Worm (Caenorhabditis elegans) whole organism, L1 larva: ENCODE measurements around the gene eng-1.

ENCODE experiments used
- C16A3.4 ChIP-seq: fragments of 150-350 bp; optimal IDR thresholded peaks from 2 replicates; lab custom pipeline; 2014; ENCODE audit warnings: missing biosample characterization, missing genetic modification characterization
- F16B12.6 ChIP-seq: fragments of 150-350 bp; optimal IDR thresholded peaks from 2 replicates; lab custom pipeline; 2014; ENCODE audit warnings: missing biosample characterization, missing genetic modification characterization
- Y116A8C.19 ChIP-seq: sonication (generic microtip); optimal IDR thresholded peaks from 2 replicates; lab custom pipeline; 2016; ENCODE audit warnings: missing compliant biosample characterization, missing genetic modification characterization, borderline replicate concordance
- aly-2 ChIP-seq: fragments of 150-350 bp; optimal IDR thresholded peaks from 2 replicates; lab custom pipeline; 2014; ENCODE audit warnings: missing biosample characterization, missing genetic modification characterization
- ama-1 ChIP-seq: fragments of 150-350 bp; optimal IDR thresholded peaks from 2 replicates; lab custom pipeline; 2014
- blmp-1 ChIP-seq: fragments of 150-350 bp; optimal IDR thresholded peaks from 2 replicates; lab custom pipeline; 2014; ENCODE audit warnings: missing biosample characterization, missing genetic modification characterization
- ceh-82 ChIP-seq, 3 experiments: fragments of 150-350 bp in 1 of 3; sonication (generic microtip) in 2 of 3; optimal IDR thresholded peaks; 2 replicates each; lab custom pipeline; 2014 to 2017; ENCODE audit warnings: missing biosample characterization in 3 of 3, missing genetic modification characterization in 3 of 3
- ces-1 ChIP-seq: fragments of 150-350 bp; optimal IDR thresholded peaks from 2 replicates; lab custom pipeline; 2014; ENCODE audit warnings: missing biosample characterization, missing genetic modification reagents, missing genetic modification characterization
- dpl-1 ChIP-seq, 3 experiments: fragments of 150-350 bp in 2 of 3; sonication (generic microtip) in 1 of 3; optimal IDR thresholded peaks; 2 replicates each; lab custom pipeline; 2014 to 2017; ENCODE audit warnings: missing biosample characterization in 3 of 3, missing genetic modification characterization in 3 of 3, missing genetic modification reagents in 3 of 3
- efl-1 ChIP-seq, 4 experiments: fragments of 150-350 bp; optimal IDR thresholded peaks in 3 of 4; peaks in 1 of 4; 1 replicate in 1 of 4; 2 replicates in 3 of 4; lab custom pipeline; 2014; ENCODE audit warnings: missing biosample characterization in 2 of 4, missing genetic modification characterization in 2 of 4, missing genetic modification reagents in 2 of 4
- egl-13 ChIP-seq: sonication (generic microtip); optimal IDR thresholded peaks from 2 replicates; lab custom pipeline; 2016; ENCODE audit warnings: missing genotype, missing genetic modification reagents, missing genetic modification characterization, missing compliant biosample characterization
- egl-27 ChIP-seq, 2 experiments: fragments of 150-350 bp in 1 of 2; sonication (generic microtip); optimal IDR thresholded peaks; 3 replicates each; lab custom pipeline; 2017 to 2018; ENCODE audit warnings: missing biosample characterization in 2 of 2, missing genetic modification characterization in 2 of 2, missing genetic modification reagents in 2 of 2
- elt-2 ChIP-seq: sonication (generic microtip); optimal IDR thresholded peaks from 2 replicates; lab custom pipeline; 2016; ENCODE audit warnings: missing genetic modification characterization, mild to moderate bottlenecking, inconsistent platforms, missing compliant biosample characterization, missing genetic modification reagents
- ets-5 ChIP-seq: fragments of 200-800 bp; sonication (Bioruptor generic); IDR thresholded peaks from 2 replicates; pipeline ENCODE4 v1.3.6; 2022; ENCODE audit warnings: missing genetic modification characterization, missing compliant biosample characterization
- hlh-17 ChIP-seq: fragments of 200-800 bp; sonication (Bioruptor generic); optimal IDR thresholded peaks from 2 replicates; lab custom pipeline; 2018; ENCODE audit warnings: missing genetic modification characterization, mild to moderate bottlenecking, missing compliant biosample characterization, moderate library complexity, borderline replicate concordance
- irx-1 ChIP-seq: sonication (generic microtip); optimal IDR thresholded peaks from 2 replicates; lab custom pipeline; 2016; ENCODE audit warnings: missing genetic modification characterization, missing compliant biosample characterization
- lin-14 ChIP-seq: fragments of 200-800 bp; sonication (Bioruptor generic); optimal IDR thresholded peaks from 2 replicates; lab custom pipeline; 2018; ENCODE audit warnings: mild to moderate bottlenecking, missing genetic modification characterization, moderate library complexity, missing compliant biosample characterization
- lin-15B ChIP-seq: fragments of 150-350 bp; sonication (generic microtip); optimal IDR thresholded peaks from 3 replicates; lab custom pipeline; 2014; ENCODE audit warnings: missing biosample characterization, missing genetic modification characterization
- lin-35 ChIP-seq, 2 experiments: fragments of 150-350 bp; optimal IDR thresholded peaks; 2 replicates each; lab custom pipeline; 2014; ENCODE audit warnings: missing biosample characterization in 2 of 2, missing genetic modification characterization in 2 of 2, missing genetic modification reagents in 2 of 2
- lsy-2 ChIP-seq, 2 experiments: fragments of 150-350 bp; optimal IDR thresholded peaks; 2 replicates each; lab custom pipeline; 2014; ENCODE audit warnings: missing biosample characterization in 2 of 2, missing genetic modification characterization in 2 of 2
- mef-2 ChIP-seq: fragments of 150-350 bp; optimal IDR thresholded peaks from 2 replicates; lab custom pipeline; 2014; ENCODE audit warnings: missing biosample characterization, missing genetic modification characterization
- nhr-47 ChIP-seq: sonication (generic microtip); optimal IDR thresholded peaks from 2 replicates; lab custom pipeline; 2016; ENCODE audit warnings: mild to moderate bottlenecking, missing genetic modification characterization, moderate library complexity, missing compliant biosample characterization
- nhr-71 ChIP-seq: sonication (generic microtip); optimal IDR thresholded peaks from 2 replicates; lab custom pipeline; 2016; ENCODE audit warnings: mild to moderate bottlenecking, missing genetic modification characterization, moderate library complexity, missing compliant biosample characterization
- nhr-85 ChIP-seq: sonication (generic microtip); peaks from one replicate; lab custom pipeline; 2016; ENCODE audit warnings: missing genetic modification characterization, inconsistent platforms, missing compliant biosample characterization
- nhr-90 ChIP-seq: sonication (generic microtip); optimal IDR thresholded peaks from 2 replicates; lab custom pipeline; 2016; ENCODE audit warnings: mild to moderate bottlenecking, missing genetic modification characterization, missing compliant biosample characterization; ENCODE audit not compliant: poor library complexity
- pag-3 ChIP-seq: sonication (generic microtip); optimal IDR thresholded peaks from 2 replicates; lab custom pipeline; 2017; ENCODE audit warnings: missing genetic modification characterization, mild to moderate bottlenecking, missing compliant biosample characterization, antibody characterized with exemption, borderline replicate concordance; ENCODE audit not compliant: insufficient read depth
- pax-3 ChIP-seq: fragments of 200-800 bp; sonication (Bioruptor generic); optimal IDR thresholded peaks from 2 replicates; lab custom pipeline; 2018; ENCODE audit warnings: mild to moderate bottlenecking, missing genetic modification characterization, moderate library complexity, missing compliant biosample characterization
- rnt-1 ChIP-seq: sonication (generic microtip); optimal IDR thresholded peaks from 2 replicates; lab custom pipeline; 2016; ENCODE audit warnings: mild to moderate bottlenecking, missing genetic modification characterization, moderate library complexity, missing compliant biosample characterization
- skn-1 ChIP-seq: fragments of 150-350 bp; optimal IDR thresholded peaks from 2 replicates; lab custom pipeline; 2014; ENCODE audit warnings: missing biosample characterization, missing genetic modification characterization
- snu-23 ChIP-seq: sonication (generic microtip); optimal IDR thresholded peaks from 2 replicates; lab custom pipeline; 2016; ENCODE audit warnings: missing genetic modification characterization, missing compliant biosample characterization
- sup-37 ChIP-seq: fragments of 200-800 bp; sonication (Bioruptor generic); optimal IDR thresholded peaks from 2 replicates; lab custom pipeline; 2018; ENCODE audit warnings: mild to moderate bottlenecking, missing genetic modification characterization, missing compliant biosample characterization
- swsn-7 ChIP-seq: sonication (generic microtip); optimal IDR thresholded peaks from 2 replicates; lab custom pipeline; 2016; ENCODE audit warnings: missing genetic modification characterization, missing compliant biosample characterization
- unc-130 ChIP-seq: fragments of 150-350 bp; optimal IDR thresholded peaks from 2 replicates; lab custom pipeline; 2017; ENCODE audit warnings: missing biosample characterization, missing genetic modification characterization, inconsistent platforms
- unc-30 ChIP-seq: sonication (generic microtip); optimal IDR thresholded peaks from 2 replicates; lab custom pipeline; 2017; ENCODE audit warnings: missing biosample characterization, missing genetic modification characterization
- unc-62 ChIP-seq: fragments of 150-350 bp; optimal IDR thresholded peaks from 2 replicates; lab custom pipeline; 2014; ENCODE audit warnings: missing biosample characterization, missing genetic modification reagents, missing genetic modification characterization
- unc-98 ChIP-seq: fragments of 200-800 bp; sonication (Bioruptor generic); IDR thresholded peaks from 2 replicates; pipeline ENCODE4 v1.3.6; 2022; ENCODE audit warnings: missing genetic modification characterization, missing compliant biosample characterization
- vab-15 ChIP-seq: sonication (generic microtip); optimal IDR thresholded peaks from 2 replicates; lab custom pipeline; 2017; ENCODE audit warnings: missing genotype, mild to moderate bottlenecking, missing genetic modification characterization, missing compliant biosample characterization
- xbp-1 ChIP-seq: sonication (generic microtip); optimal IDR thresholded peaks from 2 replicates; lab custom pipeline; 2016; ENCODE audit warnings: missing genetic modification characterization, missing compliant biosample characterization
- zag-1 ChIP-seq: fragments of 150-350 bp; optimal IDR thresholded peaks from 2 replicates; lab custom pipeline; 2014; ENCODE audit warnings: missing biosample characterization, missing genetic modification characterization
- zip-4 ChIP-seq: fragments of 200-800 bp; sonication (Bioruptor generic); optimal IDR thresholded peaks from 2 replicates; lab custom pipeline; 2018; ENCODE audit warnings: mild to moderate bottlenecking, missing genetic modification characterization, moderate library complexity, missing compliant biosample characterization
- ztf-4 ChIP-seq: fragments of 150-350 bp; optimal IDR thresholded peaks from 2 replicates; lab custom pipeline; 2014; ENCODE audit warnings: missing biosample characterization, missing genetic modification characterization

Gene eng-1

ce11 chrIII:5914717-5915116 lies 46.4 kb upstream of the eng-1 start:
- TF ChIP-seq unc-98 (GFP tag; lab: Robert Waterston, UW) (no peak), elt-2 (peak; percentile 14), ceh-82 (tag; optimal IDR thresholded peaks at IDR 0.05; lab: Kevin White, UChicago) (no peak), irx-1 (tag; lab: Kevin White, UChicago) (no peak), ama-1 (lab: Kevin White, UChicago) (no peak), egl-27 (tag; optimal IDR thresholded peaks at IDR 0.05; lab: Kevin White, UChicago) (no peak)

DNA sequence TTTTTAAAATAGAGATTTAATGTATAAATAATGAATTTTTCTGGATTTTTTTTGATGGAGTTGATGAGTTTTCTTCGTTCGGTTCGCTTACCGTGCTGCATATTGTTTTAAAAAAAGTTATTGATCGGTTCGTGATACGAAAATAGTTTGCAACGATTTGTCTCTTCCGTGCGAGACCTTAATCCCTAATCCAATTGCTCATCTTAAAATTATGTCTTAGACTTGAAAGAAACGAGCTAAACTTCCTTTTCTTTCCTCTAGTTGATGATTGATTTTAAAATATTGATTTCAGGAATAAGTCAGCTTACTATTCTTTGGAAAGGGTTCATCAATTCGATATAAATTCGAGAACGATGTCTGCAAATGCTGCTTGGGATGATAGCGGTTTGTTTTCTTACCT lies 40.1 kb upstream of the eng-1 start, which contains the start of gene C28H8.3:
Gene C28H8.3 (plus strand): TSS at position 293 of the 400 bp plus-strand sequence.
- TF ChIP-seq hlh-17 = no peak
- TF ChIP-seq vab-15 = no peak
- TF ChIP-seq unc-30 (tag; lab: Kevin White, UChicago) = no peak
- TF ChIP-seq nhr-71 (tag; lab: Kevin White, UChicago) = no peak
- no peak for TF ChIP-seq ztf-4
- TF ChIP-seq ets-5 (GFP tag; lab: Robert Waterston, UW) = no peak
- TF ChIP-seq blmp-1 (tag; lab: Kevin White, UChicago) = no peak
- no peak for TF ChIP-seq pax-3 (tag; lab: Kevin White, UChicago)
- no peak for TF ChIP-seq zag-1 (tag; lab: Kevin White, UChicago)
- no peak for TF ChIP-seq pag-3 (tag; lab: Kevin White, UChicago)
- no peak for TF ChIP-seq C16A3.4 (tag; lab: Kevin White, UChicago)
- TF ChIP-seq lin-35 (GFP tag; optimal IDR thresholded peaks at IDR 0.05; lab: Kevin White, UChicago) = no peak
- no peak for TF ChIP-seq nhr-90
- no peak for TF ChIP-seq unc-98 (GFP tag; lab: Robert Waterston, UW)
- TF ChIP-seq elt-2 = no peak
- no peak for TF ChIP-seq sup-37 (GFP tag; lab: Kevin White, UChicago)
- TF ChIP-seq swsn-7 = no peak
- TF ChIP-seq lin-15B = no peak
- TF ChIP-seq irx-1 (tag; lab: Kevin White, UChicago) = no peak
- TF ChIP-seq egl-13 = no peak

- TF ChIP-seq xbp-1 (no peak), nhr-85 (peak; percentile 43), blmp-1 (tag; lab: Kevin White, UChicago) (peak; percentile 30), efl-1 (optimal IDR thresholded peaks at IDR 0.05; lab: Kevin White, UChicago) (no peak), efl-1 (GFP tag; optimal IDR thresholded peaks at IDR 0.05 in 1 of 2; lab: Kevin White, UChicago) (peak in 1 of 2 experiments; percentile 31)
- TF ChIP-seq, all 84 proteins: peak for 3
Observed at ce11 chrIII:5906749-5907148, 38.4 kb upstream of the eng-1 start, which contains the start of gene erd-2.2. Gene erd-2.2 (plus strand): TSS chrIII:5907049.

ce11 chrIII:5906059-5906458 lies 37.8 kb upstream of the eng-1 start, which contains the start of gene dpff-1:
Gene dpff-1 (minus strand): TSS chrIII:5906346.
- TF ChIP-seq snu-23 (GFP tag; lab: Kevin White, UChicago) = peak; percentile 35
- TF ChIP-seq skn-1 (tag; lab: Kevin White, UChicago) = no peak
- TF ChIP-seq nhr-85 = no peak
- peak; percentile 36 to 54 for TF ChIP-seq lin-35 (GFP tag; optimal IDR thresholded peaks at IDR 0.05; lab: Kevin White, UChicago)
- TF ChIP-seq mef-2 (tag; lab: Kevin White, UChicago) = no peak
- no peak for TF ChIP-seq zip-4
- peak; percentile 43 for TF ChIP-seq lin-14 (GFP tag; lab: Kevin White, UChicago)
- no peak for TF ChIP-seq swsn-7
- no peak for TF ChIP-seq nhr-90
- peak; percentile 38 for TF ChIP-seq nhr-71 (tag; lab: Kevin White, UChicago)
- no peak for TF ChIP-seq Y116A8C.19
- no peak for TF ChIP-seq C16A3.4 (tag; lab: Kevin White, UChicago)
- peak; percentile 89 for TF ChIP-seq F16B12.6 (tag; lab: Kevin White, UChicago)
- TF ChIP-seq ces-1 (GFP tag; lab: Kevin White, UChicago) = no peak
- TF ChIP-seq unc-130 (tag; lab: Kevin White, UChicago) = peak; percentile 11
- TF ChIP-seq lsy-2 (tag; optimal IDR thresholded peaks at IDR 0.05; lab: Kevin White, UChicago) = peak; percentile 22 to 42
- TF ChIP-seq unc-62 (GFP tag; lab: Kevin White, UChicago) = no peak
- TF ChIP-seq hlh-17 = no peak
- peak; percentile 50 for TF ChIP-seq rnt-1 (tag; lab: Kevin White, UChicago)
- TF ChIP-seq aly-2 (tag; lab: Kevin White, UChicago) = no peak
- TF ChIP-seq efl-1 (optimal IDR thresholded peaks at IDR 0.05; lab: Kevin White, UChicago) = peak; percentile 42 to 47
- TF ChIP-seq efl-1 (GFP tag; optimal IDR thresholded peaks at IDR 0.05 in 1 of 2; lab: Kevin White, UChicago) = peak; percentile 31 to 93
- no peak for TF ChIP-seq egl-27 (tag; optimal IDR thresholded peaks at IDR 0.05; lab: Kevin White, UChicago)
- TF ChIP-seq ama-1 (lab: Kevin White, UChicago) = no peak
- TF ChIP-seq dpl-1 (GFP tag; optimal IDR thresholded peaks at IDR 0.05; lab: Kevin White, UChicago) = peak; percentile 25 to 52 (median 37)
- peak; percentile 7 for TF ChIP-seq nhr-47 (tag; lab: Kevin White, UChicago)
- TF ChIP-seq, all 84 proteins: peak for 11
